Fruit fly (Drosophila melanogaster) whole organism, prepupa: ENCODE results near the gene CG8519.

Source experiments
- CG9139 ChIP-seq: fragments of 200-800 bp; sonication (Bioruptor generic); optimal IDR thresholded peaks from 3 replicates; lab custom pipeline; 2017; ENCODE audit warnings: missing biosample characterization, mild to moderate bottlenecking, missing genetic modification characterization
- Hr39 ChIP-seq: fragments of 200-800 bp; sonication (Bioruptor generic); optimal IDR thresholded peaks from 2 replicates; lab custom pipeline; 2016; ENCODE audit warnings: missing biosample characterization, missing genetic modification characterization
- OdsH ChIP-seq: fragments of 200-800 bp; sonication (Bioruptor generic); optimal IDR thresholded peaks from 3 replicates; lab custom pipeline; 2016; ENCODE audit warnings: missing biosample characterization, missing genetic modification characterization
- net ChIP-seq: fragments of 200-800 bp; sonication (Bioruptor generic); optimal IDR thresholded peaks from 3 replicates; lab custom pipeline; 2016; ENCODE audit warnings: missing biosample characterization, missing genetic modification characterization

DNA sequence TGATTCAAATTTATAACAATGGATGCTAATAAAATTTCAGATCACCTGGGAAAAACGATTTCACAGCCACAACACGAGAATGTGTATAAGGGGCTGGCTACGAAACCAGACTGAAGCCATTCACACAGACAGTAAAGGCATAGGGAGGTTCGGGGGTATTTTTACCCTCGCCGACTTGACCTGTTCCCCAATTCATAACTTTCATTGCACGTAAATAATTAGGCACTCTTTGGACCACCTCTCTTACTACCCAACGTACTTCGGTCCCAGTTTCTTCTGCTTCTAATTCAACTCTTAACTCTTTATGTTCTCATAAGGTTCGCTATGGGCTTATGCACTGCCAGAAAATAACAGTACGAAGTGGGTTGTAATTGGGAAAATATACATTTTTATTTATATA is 39.1 kb upstream of the CG8519 start, which contains the start of gene eIF4E4:
- no peak for TF ChIP-seq Hr39 (GFP tag; lab: Kevin White, UChicago)
- no peak for TF ChIP-seq CG9139
- TF ChIP-seq net (GFP tag; lab: Kevin White, UChicago): no peak
- no peak for TF ChIP-seq OdsH
